Fruit fly (Drosophila melanogaster): ENCODE results near the gene CG42397.

CG42397 gene

DNA sequence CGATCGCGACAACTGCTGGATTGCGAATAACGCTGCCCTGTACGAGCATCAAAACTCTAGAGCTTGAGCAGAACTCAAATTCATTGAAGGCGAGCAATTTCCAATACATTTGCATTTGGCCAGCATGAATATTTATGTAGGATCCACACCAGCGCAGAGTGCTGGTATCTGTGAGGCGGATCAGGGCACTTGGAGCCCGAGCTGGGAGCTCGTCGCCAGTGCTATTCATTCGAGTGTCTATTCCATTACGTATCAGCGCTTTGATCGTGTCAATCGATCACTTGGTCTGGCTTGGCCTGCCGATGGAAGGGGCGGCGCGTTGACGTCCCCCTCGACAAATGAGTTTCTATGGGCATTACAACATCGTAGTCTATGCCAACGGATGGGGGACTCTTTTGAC is 7.5 kb downstream of the CG42397 start, which contains the start of gene prc:
Gene prc (minus strand): TSS at position 28 of the 400 bp plus-strand sequence.
- no peak for TF ChIP-seq CG17801 (GFP tag; optimal IDR thresholded peaks at IDR 0.05; ENCODE audit: partially characterized antibody)

DNA sequence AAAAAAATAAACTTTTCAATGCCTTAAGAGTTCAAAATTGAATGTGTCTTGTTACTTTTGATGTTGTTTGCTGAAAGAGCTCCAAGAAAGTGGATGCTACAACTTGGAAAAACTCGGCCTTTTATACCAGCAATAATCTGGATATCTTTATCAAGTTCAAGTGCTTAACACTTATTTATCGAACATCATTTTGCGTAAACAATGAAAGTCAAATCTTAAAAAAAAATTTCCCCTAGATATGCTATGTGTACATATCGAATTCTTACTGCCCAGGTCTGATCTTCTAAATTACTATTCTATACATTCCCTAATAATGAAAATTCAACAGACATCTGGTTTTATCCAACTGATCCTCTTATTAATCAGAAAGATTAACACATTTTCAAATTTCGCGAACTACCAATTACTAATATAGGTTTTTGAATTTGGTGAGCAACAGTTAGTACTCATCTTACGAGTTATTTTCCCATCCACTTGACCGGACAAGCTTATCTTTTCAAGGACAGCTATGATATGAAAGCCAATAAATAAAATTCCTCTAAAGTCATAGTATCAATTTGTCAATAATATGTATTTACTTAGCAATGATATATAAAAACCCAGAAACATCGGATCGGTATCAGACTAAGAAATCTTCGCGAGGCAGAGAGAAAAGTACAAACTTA is 15.8 kb downstream of the CG42397 start, which contains the start of the genes CG11570 and CG43294:
Gene CG11570 (minus strand): TSS at position 101 of the 665 bp plus-strand sequence.
Gene CG43294 (plus strand): TSS at position 615 of the 665 bp plus-strand sequence.
- no peak for TF ChIP-seq CG17801 (GFP tag; optimal IDR thresholded peaks at IDR 0.05; ENCODE audit: partially characterized antibody)

- no peak for TF ChIP-seq CG17801 (GFP tag; optimal IDR thresholded peaks at IDR 0.05; ENCODE audit: partially characterized antibody)
Measured at dm6 chr3L:11953783-11954182, 19.8 kb downstream of the CG42397 start, which contains the start of gene CG7248. TSS of gene CG7248 (plus strand) at chr3L:11954083.

- no peak for TF ChIP-seq CG17801 (GFP tag; optimal IDR thresholded peaks at IDR 0.05; ENCODE audit: partially characterized antibody)
Measured at dm6 chr3L:11953217-11953616, 20.4 kb downstream of the CG42397 start, which contains the start of gene obst-G. TSS of gene obst-G (minus strand) at chr3L:11953317.

DNA sequence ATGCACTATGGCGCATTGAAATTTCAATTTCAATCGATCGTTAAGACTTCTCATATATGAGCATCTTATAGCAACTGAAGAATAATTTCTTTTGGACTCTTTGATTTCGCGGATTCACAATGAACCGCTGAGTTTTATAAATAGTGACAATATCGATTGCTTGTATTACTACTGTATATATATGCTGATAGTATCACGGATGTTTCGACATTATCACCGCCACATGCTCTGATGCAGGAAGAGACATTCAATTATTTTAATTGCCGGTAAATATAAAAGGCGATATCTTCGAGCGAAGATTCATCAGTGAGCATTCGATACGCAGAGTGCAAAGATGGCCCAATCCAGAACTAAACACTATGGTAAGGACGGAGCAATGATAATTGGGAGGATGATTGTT is 24.1 kb downstream of the CG42397 start, which contains the start of gene CG17826:
Gene CG17826 (plus strand): TSS at position 301 of the 400 bp plus-strand sequence.
- no peak for TF ChIP-seq CG17801 (GFP tag; optimal IDR thresholded peaks at IDR 0.05; ENCODE audit: partially characterized antibody)

dm6 chr3L:11947357-11947756 is 26.2 kb downstream of the CG42397 start, which contains the start of gene CG7252:
TSS of gene CG7252 (plus strand) at chr3L:11947675.
- no peak for TF ChIP-seq CG17801 (GFP tag; optimal IDR thresholded peaks at IDR 0.05; ENCODE audit: partially characterized antibody)

DNA sequence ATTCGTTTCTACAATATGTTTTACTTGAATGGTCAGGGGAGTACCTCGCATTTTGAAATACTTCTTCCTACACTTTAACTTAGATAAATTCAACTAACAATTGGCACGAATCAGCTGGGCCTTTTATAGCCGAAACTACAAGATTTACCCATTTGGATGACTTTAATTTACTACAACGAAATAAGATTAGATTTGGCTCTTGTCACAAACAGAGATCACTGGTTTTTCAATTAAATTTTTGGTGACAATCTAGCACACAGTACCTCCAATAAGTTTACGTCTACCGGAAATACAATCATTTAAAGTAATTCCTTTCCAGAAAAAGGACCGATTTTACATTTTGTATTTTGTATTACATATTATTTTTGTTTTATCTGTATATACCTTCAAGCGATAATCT is 28.8 kb downstream of the CG42397 start, which contains the start of gene CG5883:
Gene CG5883 (minus strand): TSS at position 101 of the 400 bp plus-strand sequence.
- no peak for TF ChIP-seq CG17801 (GFP tag; optimal IDR thresholded peaks at IDR 0.05; ENCODE audit: partially characterized antibody)

dm6 chr3L:11941612-11942011 is 32.0 kb downstream of the CG42397 start, which contains the start of gene Rpt4R:
TSS of gene Rpt4R (plus strand) at chr3L:11941912.
- TF ChIP-seq CG17801 (GFP tag; optimal IDR thresholded peaks at IDR 0.05; ENCODE audit: partially characterized antibody), result no peak

dm6 chr3L:11938716-11939115 is 34.9 kb downstream of the CG42397 start, which contains the start of gene CG44837:
TSS of gene CG44837 (minus strand) at chr3L:11938872.
- no peak for TF ChIP-seq CG17801 (GFP tag; optimal IDR thresholded peaks at IDR 0.05; ENCODE audit: partially characterized antibody)

DNA sequence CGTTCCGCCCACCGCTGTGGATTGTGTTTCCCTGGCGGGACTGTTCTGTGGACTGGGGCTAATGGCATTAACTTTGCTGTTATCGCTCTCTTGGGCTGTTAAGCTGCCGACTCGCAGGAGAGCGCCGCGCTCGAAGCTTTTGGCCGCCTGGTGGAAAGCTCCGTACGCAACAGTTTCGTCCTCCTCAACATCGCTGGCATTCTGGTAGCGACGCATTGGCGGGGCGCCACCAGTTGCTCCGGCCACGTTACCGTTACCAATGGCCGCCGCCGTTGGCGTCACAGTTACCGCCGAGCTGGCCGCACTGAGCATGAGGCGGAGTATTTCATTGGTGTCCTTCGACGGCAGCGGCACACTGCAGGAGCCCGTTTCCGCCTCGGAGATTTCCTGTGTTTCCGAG is 36.3 kb downstream of the CG42397 start:
- no peak for TF ChIP-seq CG17801 (GFP tag; optimal IDR thresholded peaks at IDR 0.05; ENCODE audit: partially characterized antibody)

dm6 chr3L:11931619-11932018 is 42.0 kb downstream of the CG42397 start:
- no peak for TF ChIP-seq CG17801 (GFP tag; optimal IDR thresholded peaks at IDR 0.05; ENCODE audit: partially characterized antibody)

dm6 chr3L:11927287-11927743 is 46.3 kb downstream of the CG42397 start, which contains the start of gene byn:
TSS of gene byn (plus strand) at chr3L:11927693.
- no peak for TF ChIP-seq CG17801 (GFP tag; optimal IDR thresholded peaks at IDR 0.05; ENCODE audit: partially characterized antibody)

- no peak for TF ChIP-seq CG17801 (GFP tag; optimal IDR thresholded peaks at IDR 0.05; ENCODE audit: partially characterized antibody)
Measured at dm6 chr3L:11925382-11925781, 48.2 kb downstream of the CG42397 start.

DNA sequence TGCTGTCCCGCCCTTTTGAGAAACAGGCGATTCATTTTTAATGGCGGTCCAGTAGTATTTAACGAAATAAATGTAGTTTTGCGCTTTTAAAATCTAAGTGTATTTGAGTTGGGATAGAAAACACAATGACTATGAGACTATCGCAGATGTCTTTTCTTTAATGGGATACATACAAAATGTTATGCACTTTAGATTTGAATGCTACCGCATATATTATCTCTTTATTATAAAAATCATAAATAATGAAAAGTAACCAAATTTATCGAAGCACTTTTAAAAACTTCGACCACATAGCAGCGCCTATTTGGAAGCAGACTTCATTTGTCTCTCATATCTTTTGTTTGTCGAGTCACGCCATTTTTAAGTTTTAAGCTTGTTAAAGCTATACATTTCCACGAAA is 48.9 kb downstream of the CG42397 start, which contains the start of gene SdhAL:
Gene SdhAL (minus strand): TSS at position 101 of the 400 bp plus-strand sequence.
- no peak for TF ChIP-seq CG17801 (GFP tag; optimal IDR thresholded peaks at IDR 0.05; ENCODE audit: partially characterized antibody)

Measured in ovary, adult (tissue).